Fruit fly (Drosophila melanogaster) whole organism, embryonic: ENCODE data around the gene CG33268.

Experiments
- Adf1 ChIP-seq: fragments of 200-800 bp; sonication (Bioruptor generic); IDR thresholded peaks from 2 replicates; pipeline ENCODE4 v1.3.6; 2022; ENCODE audit warnings: missing biosample characterization, missing genetic modification characterization
- B-H2 ChIP-seq: fragments of 200-800 bp; sonication (Bioruptor generic); optimal IDR thresholded peaks from 2 replicates; lab custom pipeline; 2018; ENCODE audit warnings: missing biosample characterization, mild to moderate bottlenecking, missing genetic modification characterization
- Bteb2 ChIP-seq: fragments of 200-800 bp; sonication (Bioruptor generic); optimal IDR thresholded peaks from 2 replicates; lab custom pipeline; 2016; ENCODE audit warnings: missing biosample characterization, missing genetic modification characterization
- CG10147 ChIP-seq: fragments of 200-800 bp; sonication (Bioruptor generic); optimal IDR thresholded peaks from 2 replicates; lab custom pipeline; 2019; ENCODE audit warnings: missing biosample characterization, mild to moderate bottlenecking, missing genetic modification characterization, moderate library complexity
- CG10209 ChIP-seq: fragments of 200-800 bp; sonication (Bioruptor generic); optimal IDR thresholded peaks from 3 replicates; lab custom pipeline; 2017; ENCODE audit warnings: missing biosample characterization, mild to moderate bottlenecking, missing genetic modification characterization, missing genetic modification reagents
- CG1024 ChIP-seq: fragments of 200-800 bp; sonication (Bioruptor generic); IDR thresholded peaks from 2 replicates; pipeline ENCODE4 v1.3.6; 2022; ENCODE audit warnings: missing biosample characterization, missing genetic modification characterization
- CG11085 ChIP-seq: fragments of 200-800 bp; sonication (Bioruptor generic); IDR thresholded peaks from 2 replicates; pipeline ENCODE4 v1.3.6; 2022; ENCODE audit warnings: missing biosample characterization, missing genetic modification characterization
- CG11398 ChIP-seq: fragments of 200-800 bp; sonication (Bioruptor generic); optimal IDR thresholded peaks from 2 replicates; lab custom pipeline; 2016; ENCODE audit warnings: missing biosample characterization, missing genetic modification characterization
- CG17385 ChIP-seq: fragments of 200-800 bp; sonication (Bioruptor generic); optimal IDR thresholded peaks from 3 replicates; lab custom pipeline; 2018; ENCODE audit warnings: missing biosample characterization, mild to moderate bottlenecking, missing genetic modification characterization
- CG30020 ChIP-seq: fragments of 200-800 bp; optimal IDR thresholded peaks from 2 replicates; lab custom pipeline; 2019; ENCODE audit warnings: missing biosample characterization, mild to moderate bottlenecking, missing genetic modification characterization, moderate library complexity
- CG3838 ChIP-seq: fragments of 200-800 bp; sonication (Bioruptor generic); optimal IDR thresholded peaks from 3 replicates; lab custom pipeline; 2016; ENCODE audit warnings: missing biosample characterization, missing genetic modification characterization
- CG4854 ChIP-seq: fragments of 200-800 bp; sonication (Bioruptor generic); optimal IDR thresholded peaks from 2 replicates; lab custom pipeline; 2016; ENCODE audit warnings: missing biosample characterization, missing genetic modification characterization, inconsistent platforms
- CG6683 ChIP-seq: fragments of 200-800 bp; sonication (Bioruptor generic); optimal IDR thresholded peaks from 2 replicates; lab custom pipeline; 2017; ENCODE audit warnings: missing biosample characterization, mild to moderate bottlenecking, missing genetic modification characterization, missing genetic modification reagents
- CG6791 ChIP-seq: fragments of 200-800 bp; sonication (Bioruptor generic); IDR thresholded peaks from 3 replicates; pipeline ENCODE4 v1.3.6; 2022; ENCODE audit warnings: missing biosample characterization, missing genetic modification characterization; ENCODE audit not compliant: partially characterized antibody
- CG7987 ChIP-seq: fragments of 200-800 bp; sonication (Bioruptor generic); optimal IDR thresholded peaks from 2 replicates; lab custom pipeline; 2018; ENCODE audit warnings: missing biosample characterization, mild to moderate bottlenecking, missing genetic modification characterization, moderate library complexity
- Dip3 ChIP-seq: fragments of 200-800 bp; sonication (Bioruptor generic); optimal IDR thresholded peaks from 3 replicates; lab custom pipeline; 2016; ENCODE audit warnings: missing biosample characterization, missing genetic modification characterization
- Gsc ChIP-seq: fragments of 200-800 bp; sonication (Bioruptor generic); IDR thresholded peaks from 2 replicates; pipeline ENCODE4 v1.3.6; 2022; ENCODE audit warnings: missing biosample characterization, missing genetic modification characterization
- H2.0 ChIP-seq: fragments of 200-800 bp; sonication (Bioruptor generic); IDR thresholded peaks from 2 replicates; pipeline ENCODE4 v1.3.6; 2022; ENCODE audit warnings: missing biosample characterization, missing genetic modification characterization
- HmgD ChIP-seq: fragments of 200-800 bp; sonication (Bioruptor generic); optimal IDR thresholded peaks from 3 replicates; lab custom pipeline; 2016; ENCODE audit warnings: missing biosample characterization, missing genetic modification characterization
- Hmx ChIP-seq: fragments of 200-800 bp; sonication (Bioruptor generic); optimal IDR thresholded peaks from 2 replicates; lab custom pipeline; 2016; ENCODE audit warnings: missing biosample characterization, missing genetic modification characterization
- Hr51 ChIP-seq, 2 experiments: fragments of 200-800 bp; sonication (Bioruptor generic); optimal IDR thresholded peaks; 2 replicates in 1 of 2; 3 replicates in 1 of 2; lab custom pipeline; 2016 to 2018; ENCODE audit warnings: missing biosample characterization in 2 of 2, missing genetic modification characterization in 2 of 2, mild to moderate bottlenecking in 1 of 2, moderate library complexity in 1 of 2
- Lhr ChIP-seq: fragments of 200-800 bp; sonication (Bioruptor generic); optimal IDR thresholded peaks from 3 replicates; lab custom pipeline; 2017; ENCODE audit warnings: mild to moderate bottlenecking, missing biosample characterization, missing genetic modification reagents, missing genetic modification characterization
- Myb ChIP-seq: fragments of 200-800 bp; sonication (Bioruptor generic); optimal IDR thresholded peaks from 2 replicates; lab custom pipeline; 2016; ENCODE audit warnings: missing biosample characterization, missing genetic modification characterization
- Optix ChIP-seq: fragments of 200-800 bp; sonication (Bioruptor generic); IDR thresholded peaks from 3 replicates; pipeline ENCODE4 v1.3.6; 2022; ENCODE audit warnings: missing biosample characterization, missing genetic modification characterization
- ara ChIP-seq: fragments of 200-800 bp; sonication (Bioruptor generic); IDR thresholded peaks from 2 replicates; pipeline ENCODE4 v1.3.6; 2022; ENCODE audit warnings: missing biosample characterization, missing genetic modification characterization
- br ChIP-seq: fragments of >200 bp; optimal IDR thresholded peaks from 2 replicates; lab custom pipeline; 2017
- caup ChIP-seq: fragments of 200-800 bp; sonication (Bioruptor generic); optimal IDR thresholded peaks from 3 replicates; lab custom pipeline; 2017; ENCODE audit warnings: missing biosample characterization, mild to moderate bottlenecking, missing genetic modification characterization, moderate library complexity; ENCODE audit not compliant: severe bottlenecking
- chinmo ChIP-seq: fragments of 200-800 bp; sonication (Bioruptor generic); IDR thresholded peaks from 4 replicates; pipeline ENCODE4 v1.3.6; 2022; ENCODE audit warnings: missing biosample characterization, missing genetic modification characterization; ENCODE audit not compliant: partially characterized antibody
- crol ChIP-seq: fragments of 200-800 bp; sonication (Bioruptor generic); IDR thresholded peaks from 2 replicates; pipeline ENCODE4 v1.3.6; 2022; ENCODE audit warnings: missing biosample characterization, missing genetic modification characterization
- emc ChIP-seq: fragments of 200-800 bp; sonication (Bioruptor generic); optimal IDR thresholded peaks from 2 replicates; lab custom pipeline; 2016; ENCODE audit warnings: missing biosample characterization, missing genetic modification characterization
- ftz-f1 ChIP-seq: fragments of 200-800 bp; sonication (Bioruptor generic); optimal IDR thresholded peaks from 2 replicates; lab custom pipeline; 2016; ENCODE audit warnings: missing biosample characterization, missing genetic modification characterization
- gcm2 ChIP-seq: fragments of 200-800 bp; sonication (Bioruptor generic); optimal IDR thresholded peaks from 2 replicates; lab custom pipeline; 2016; ENCODE audit warnings: missing biosample characterization, missing genetic modification characterization
- grn ChIP-seq: fragments of 200-800 bp; sonication (Bioruptor generic); optimal IDR thresholded peaks from 3 replicates; lab custom pipeline; 2017; ENCODE audit warnings: missing biosample characterization, missing genetic modification characterization
- hbn ChIP-seq: fragments of 200-800 bp; sonication (Bioruptor generic); IDR thresholded peaks from 2 replicates; pipeline ENCODE4 v1.3.6; 2022; ENCODE audit warnings: missing biosample characterization, missing genetic modification characterization; ENCODE audit not compliant: partially characterized antibody
- jumu ChIP-seq: fragments of 200-800 bp; sonication (Bioruptor generic); optimal IDR thresholded peaks from 3 replicates; lab custom pipeline; 2016; ENCODE audit warnings: missing biosample characterization, missing genetic modification characterization
- mirr ChIP-seq: fragments of 200-800 bp; sonication (Bioruptor generic); optimal IDR thresholded peaks from 3 replicates; lab custom pipeline; 2018; ENCODE audit warnings: missing biosample characterization, mild to moderate bottlenecking, missing genetic modification characterization
- nerfin-2 ChIP-seq: fragments of 200-800 bp; sonication (Bioruptor generic); IDR thresholded peaks from 2 replicates; pipeline ENCODE4 v1.3.6; 2022; ENCODE audit warnings: missing biosample characterization, missing genetic modification characterization; ENCODE audit not compliant: partially characterized antibody
- prd ChIP-seq, 3 experiments: fragments of >200 bp in 2 of 3; fragments of 200-800 bp in 1 of 3; sonication (Bioruptor generic) in 1 of 3; optimal IDR thresholded peaks in 2 of 3; IDR thresholded peaks in 1 of 3; 2 replicates in 2 of 3; 3 replicates in 1 of 3; pipeline versions ENCODE4 v1.3.6 to Lab custom; 2017 to 2022; ENCODE audit warnings: missing biosample characterization in 1 of 3, missing genetic modification characterization in 1 of 3
- schlank ChIP-seq: fragments of 200-800 bp; sonication (Bioruptor generic); optimal IDR thresholded peaks from 2 replicates; lab custom pipeline; 2018; ENCODE audit warnings: missing biosample characterization, mild to moderate bottlenecking, missing genetic modification characterization
- scrt ChIP-seq: fragments of 200-800 bp; sonication (Bioruptor generic); optimal IDR thresholded peaks from 2 replicates; lab custom pipeline; 2018; ENCODE audit warnings: missing biosample characterization, mild to moderate bottlenecking, missing genetic modification characterization, moderate library complexity
- sisA ChIP-seq: fragments of 200-800 bp; sonication (Bioruptor generic); IDR thresholded peaks from 2 replicates; pipeline ENCODE4 v1.3.6; 2022; ENCODE audit warnings: missing biosample characterization, missing genetic modification characterization
- slbo ChIP-seq: fragments of 200-800 bp; sonication (Bioruptor generic); IDR thresholded peaks from 2 replicates; pipeline ENCODE4 v1.3.6; 2022; ENCODE audit warnings: missing biosample characterization, missing genetic modification characterization
- stwl ChIP-seq: fragments of 200-800 bp; sonication (Bioruptor generic); optimal IDR thresholded peaks from 3 replicates; lab custom pipeline; 2018; ENCODE audit warnings: missing biosample characterization, mild to moderate bottlenecking, missing genetic modification characterization, moderate library complexity
- tup ChIP-seq: fragments of 200-800 bp; sonication (Bioruptor generic); optimal IDR thresholded peaks from 2 replicates; lab custom pipeline; 2016; ENCODE audit warnings: missing biosample characterization, mild to moderate bottlenecking, missing genetic modification characterization, moderate library complexity
- vfl ChIP-seq: fragments of 200-800 bp; sonication (Bioruptor generic); optimal IDR thresholded peaks from 2 replicates; lab custom pipeline; 2016; ENCODE audit warnings: missing biosample characterization, missing genetic modification characterization
- yki ChIP-seq: fragments of >200 bp; optimal IDR thresholded peaks from 3 replicates; lab custom pipeline; 2018
- z ChIP-seq: fragments of 200-800 bp; sonication (Bioruptor generic); IDR thresholded peaks from 3 replicates; pipeline ENCODE4 v1.3.6; 2022; ENCODE audit warnings: missing biosample characterization, missing genetic modification characterization
- zfh2 ChIP-seq: fragments of 200-800 bp; sonication (Bioruptor generic); optimal IDR thresholded peaks from 2 replicates; lab custom pipeline; 2016; ENCODE audit warnings: missing biosample characterization, missing genetic modification characterization

Gene CG33268

dm6 chr3L:11561946-11562760, 28.9 kb downstream of the CG33268 start, which contains the start of the genes CG7394 and Mob2 (continued):
- TF ChIP-seq emc: peak; percentile 65
- peak; percentile 46 for TF ChIP-seq mirr (GFP tag; lab: Kevin White, UChicago)
- peak; percentile 41 for TF ChIP-seq gcm2 (GFP tag; lab: Kevin White, UChicago)
- peak; percentile 97 for TF ChIP-seq slbo
- TF ChIP-seq z (GFP tag; lab: Robert Waterston, UW): peak; percentile 62; the same call in 2 of the 3 replicates
- peak; percentile 81; the same call in 1 of the 2 replicates for TF ChIP-seq hbn
- TF ChIP-seq CG10209 (GFP tag; lab: Kevin White, UChicago): peak; percentile 87
- TF ChIP-seq vfl: peak; percentile 55
- TF ChIP-seq Optix (GFP tag; lab: Robert Waterston, UW): peak; percentile 75
- peak; percentile 51 for TF ChIP-seq CG10147 (GFP tag; lab: Kevin White, UChicago)
- peak; percentile 91 for TF ChIP-seq ara (GFP tag; lab: Robert Waterston, UW)
- peak; percentile 86 for TF ChIP-seq tup (GFP tag; lab: Kevin White, UChicago)
- TF ChIP-seq Lhr (GFP tag; lab: Kevin White, UChicago): peak; percentile 72
- peak; percentile 92 for TF ChIP-seq H2.0 (GFP tag; lab: Robert Waterston, UW)
- TF ChIP-seq ftz-f1 (GFP tag; lab: Kevin White, UChicago): no peak
- TF ChIP-seq Myb: peak; percentile 59
- peak; percentile 87 for TF ChIP-seq CG11085
- no peak for TF ChIP-seq CG11398 (GFP tag; lab: Kevin White, UChicago)
- TF ChIP-seq CG6683 (GFP tag; lab: Kevin White, UChicago): peak; percentile 63
- TF ChIP-seq Hmx (GFP tag; lab: Kevin White, UChicago): peak; percentile 82
- peak; percentile 83 for TF ChIP-seq caup (GFP tag; lab: Kevin White, UChicago)
- TF ChIP-seq nerfin-2: peak; percentile 90
- TF ChIP-seq Hr51 (GFP tag; optimal IDR thresholded peaks at IDR 0.05; lab: Kevin White, UChicago): peak; percentile 88 to 92
- TF ChIP-seq sisA (GFP tag; lab: Robert Waterston, UW): peak; percentile 90
- peak; percentile 95 for TF ChIP-seq CG17385
- TF ChIP-seq zfh2 (GFP tag; lab: Kevin White, UChicago): peak; percentile 80
- peak; percentile 92 for TF ChIP-seq stwl (tag; lab: Kevin White, UChicago)
- TF ChIP-seq prd (optimal IDR thresholded peaks at IDR 0.05; lab: Kevin White, UChicago): no peak
- TF ChIP-seq prd (GFP tag; IDR thresholded peaks at IDR 0.05; lab: Robert Waterston, UW): peak; percentile 92
- TF ChIP-seq br (lab: Kevin White, UChicago): no peak
- peak; percentile 73 for TF ChIP-seq CG30020 (tag; lab: Kevin White, UChicago)
- peak; percentile 82 for TF ChIP-seq CG1024 (GFP tag; lab: Robert Waterston, UW)
- TF ChIP-seq crol (GFP tag; lab: Robert Waterston, UW): no peak; the same call in 1 of the 2 replicates
- TF ChIP-seq HmgD (GFP tag; lab: Kevin White, UChicago): peak; percentile 12
- peak; percentile 75 for TF ChIP-seq CG7987
- TF ChIP-seq schlank (tag; lab: Kevin White, UChicago): peak; percentile 65
- TF ChIP-seq CG6791 (GFP tag; lab: Robert Waterston, UW): peak; percentile 86
- peak; percentile 86 for TF ChIP-seq B-H2 (GFP tag; lab: Kevin White, UChicago)
- TF ChIP-seq Gsc (GFP tag; lab: Robert Waterston, UW): no peak; the same call in 1 of the 2 replicates
- TF ChIP-seq Bteb2 (GFP tag; lab: Kevin White, UChicago): peak; percentile 85
- TF ChIP-seq Dip3: peak; percentile 89
- TF ChIP-seq CG3838 (GFP tag; lab: Kevin White, UChicago): peak; percentile 70
- TF ChIP-seq chinmo (GFP tag; lab: Robert Waterston, UW): peak; percentile 76; the same call in 2 of the 4 replicates
- peak; percentile 87 for TF ChIP-seq CG4854 (GFP tag; lab: Kevin White, UChicago)
- TF ChIP-seq Adf1 (GFP tag; lab: Robert Waterston, UW): peak; percentile 55; the same call in 1 of the 2 replicates
- TF ChIP-seq jumu (GFP tag; lab: Kevin White, UChicago): peak; percentile 74
- TF ChIP-seq grn: peak; percentile 61
- TF ChIP-seq scrt (GFP tag; lab: Kevin White, UChicago): peak; percentile 64
- TF ChIP-seq yki (lab: Kevin White, UChicago): no peak
